Worm (Caenorhabditis elegans) whole organism, L4 larva: ENCODE data around the gene pat-12.

ENCODE experiments used
- D1046.2 ChIP-seq: fragments of 200-800 bp; sonication (Bioruptor generic); IDR thresholded peaks from 2 replicates; pipeline ENCODE4 v1.3.6; 2022; ENCODE audit warnings: missing genetic modification characterization, missing compliant biosample characterization
- F10B5.3 ChIP-seq: sonication (generic microtip); optimal IDR thresholded peaks from 2 replicates; lab custom pipeline; 2016; ENCODE audit warnings: mild to moderate bottlenecking, missing genetic modification characterization, missing compliant biosample characterization
- F37D6.2 ChIP-seq: sonication (generic microtip); optimal IDR thresholded peaks from 2 replicates; lab custom pipeline; 2016; ENCODE audit warnings: mild to moderate bottlenecking, missing genetic modification characterization, missing compliant biosample characterization
- T26A8.4 ChIP-seq: fragments of 200-800 bp; sonication (Bioruptor generic); IDR thresholded peaks from 2 replicates; pipeline ENCODE4 v1.3.6; 2022; ENCODE audit warnings: missing genetic modification characterization, missing compliant biosample characterization
- aha-1 ChIP-seq: fragments of 150-350 bp; peaks from one replicate; lab custom pipeline; 2014; ENCODE audit warnings: missing biosample characterization, missing genetic modification characterization
- aly-2 ChIP-seq: sonication (generic microtip); optimal IDR thresholded peaks from 2 replicates; lab custom pipeline; 2018; ENCODE audit warnings: missing biosample characterization, missing genetic modification characterization
- ama-1 ChIP-seq: fragments of 150-350 bp; optimal IDR thresholded peaks from 2 replicates; lab custom pipeline; 2014; ENCODE audit warnings: inconsistent platforms, mixed read lengths
- ceh-28 ChIP-seq: fragments of 150-350 bp; optimal IDR thresholded peaks from 2 replicates; lab custom pipeline; 2014; ENCODE audit warnings: missing biosample characterization, missing genetic modification reagents, missing genetic modification characterization
- ceh-44 ChIP-seq: fragments of 200-800 bp; sonication (Bioruptor generic); IDR thresholded peaks from 2 replicates; pipeline ENCODE4 v1.3.6; 2022; ENCODE audit warnings: missing genetic modification reagents, missing genetic modification characterization, missing compliant biosample characterization
- ceh-82 ChIP-seq: sonication (generic microtip); optimal IDR thresholded peaks from 2 replicates; lab custom pipeline; 2017; ENCODE audit warnings: missing biosample characterization, missing genetic modification characterization
- ces-1 ChIP-seq: fragments of 150-350 bp; sonication (generic microtip); optimal IDR thresholded peaks from 4 replicates; lab custom pipeline; 2014; ENCODE audit warnings: missing biosample characterization, missing genetic modification reagents, missing genetic modification characterization
- daf-12 ChIP-seq: fragments of 150-350 bp; optimal IDR thresholded peaks from 2 replicates; lab custom pipeline; 2014; ENCODE audit warnings: missing biosample characterization, missing genetic modification reagents, missing genetic modification characterization
- daf-16 ChIP-seq, 3 experiments: sonication (generic microtip); optimal IDR thresholded peaks; 2 replicates each; lab custom pipeline; 2016 to 2017; ENCODE audit warnings: missing genetic modification characterization in 3 of 3, missing genetic modification reagents in 3 of 3, mild to moderate bottlenecking in 2 of 3, missing compliant biosample characterization in 2 of 3, missing biosample characterization in 1 of 3, moderate library complexity in 1 of 3
- dmd-6 ChIP-seq: fragments of 200-800 bp; sonication (Bioruptor generic); IDR thresholded peaks from 2 replicates; pipeline ENCODE4 v1.3.6; 2022; ENCODE audit warnings: missing genetic modification reagents, missing genetic modification characterization, missing compliant biosample characterization
- dmd-8 ChIP-seq: fragments of 200-800 bp; sonication (Bioruptor generic); IDR thresholded peaks from 2 replicates; pipeline ENCODE4 v1.3.6; 2022; ENCODE audit warnings: missing genetic modification characterization, missing compliant biosample characterization
- dmd-9 ChIP-seq: fragments of 200-800 bp; sonication (Bioruptor generic); IDR thresholded peaks from 2 replicates; pipeline ENCODE4 v1.3.6; 2022; ENCODE audit warnings: missing genetic modification reagents, missing genetic modification characterization, missing compliant biosample characterization
- dpl-1 ChIP-seq: fragments of 150-350 bp; optimal IDR thresholded peaks from 2 replicates; lab custom pipeline; 2014; ENCODE audit warnings: missing biosample characterization, missing genetic modification reagents, missing genetic modification characterization
- duxl-1 ChIP-seq: sonication (generic microtip); optimal IDR thresholded peaks from 2 replicates; lab custom pipeline; 2016; ENCODE audit warnings: mild to moderate bottlenecking, missing genetic modification characterization, moderate library complexity, missing compliant biosample characterization; ENCODE audit not compliant: poor library complexity
- egl-43 ChIP-seq: fragments of 200-800 bp; sonication (Bioruptor generic); IDR thresholded peaks from 2 replicates; pipeline ENCODE4 v1.3.6; 2022; ENCODE audit warnings: missing genetic modification reagents, missing genetic modification characterization, missing compliant biosample characterization
- fkh-10 ChIP-seq: fragments of 150-350 bp; optimal IDR thresholded peaks from 2 replicates; lab custom pipeline; 2014; ENCODE audit warnings: missing biosample characterization, missing genetic modification reagents, missing genetic modification characterization
- hlh-30 ChIP-seq: sonication (generic microtip); optimal IDR thresholded peaks from 2 replicates; lab custom pipeline; 2017; ENCODE audit warnings: antibody characterized with exemption, mild to moderate bottlenecking, missing genetic modification characterization, missing compliant biosample characterization; ENCODE audit not compliant: insufficient read depth
- jun-1 ChIP-seq: fragments of 150-350 bp; optimal IDR thresholded peaks from 2 replicates; lab custom pipeline; 2014; ENCODE audit warnings: missing biosample characterization, missing genetic modification reagents, missing genetic modification characterization
- lim-7 ChIP-seq: fragments of 200-800 bp; sonication (Bioruptor generic); IDR thresholded peaks from 2 replicates; pipeline ENCODE4 v1.3.6; 2022; ENCODE audit warnings: missing genetic modification characterization, missing compliant biosample characterization
- lin-15B ChIP-seq: fragments of 150-350 bp; sonication (generic microtip); optimal IDR thresholded peaks from 3 replicates; lab custom pipeline; 2014; ENCODE audit warnings: missing biosample characterization, missing genetic modification characterization
- lin-38 ChIP-seq: fragments of 200-800 bp; sonication (Bioruptor generic); IDR thresholded peaks from 2 replicates; pipeline ENCODE4 v1.3.6; 2022; ENCODE audit warnings: missing genetic modification reagents, missing genetic modification characterization, missing compliant biosample characterization
- lir-3 ChIP-seq: sonication (generic microtip); optimal IDR thresholded peaks from 2 replicates; lab custom pipeline; 2016; ENCODE audit warnings: mild to moderate bottlenecking, missing genetic modification characterization, missing compliant biosample characterization
- lsy-2 ChIP-seq, 2 experiments: fragments of 150-350 bp in 1 of 2; sonication (generic microtip) in 1 of 2; optimal IDR thresholded peaks; 2 replicates each; lab custom pipeline; 2014 to 2017; ENCODE audit warnings: missing biosample characterization in 2 of 2, missing genetic modification characterization in 2 of 2
- madf-5 ChIP-seq, 2 experiments: fragments of 200-800 bp; sonication (Bioruptor generic); IDR thresholded peaks; 2 replicates each; pipeline ENCODE4 v1.3.6; 2022; ENCODE audit warnings: missing compliant biosample characterization in 2 of 2, missing genetic modification characterization in 2 of 2
- mxl-3 ChIP-seq: fragments of 200-800 bp; sonication (Bioruptor generic); optimal IDR thresholded peaks from 2 replicates; lab custom pipeline; 2018; ENCODE audit warnings: mild to moderate bottlenecking, missing genetic modification characterization, missing compliant biosample characterization
- nhr-102 ChIP-seq: sonication (generic microtip); optimal IDR thresholded peaks from 2 replicates; lab custom pipeline; 2016; ENCODE audit warnings: mild to moderate bottlenecking, missing genetic modification characterization, moderate library complexity, missing compliant biosample characterization
- nhr-111 ChIP-seq: fragments of 200-800 bp; sonication (Bioruptor generic); optimal IDR thresholded peaks from 2 replicates; lab custom pipeline; 2018; ENCODE audit warnings: mild to moderate bottlenecking, missing genetic modification characterization, missing compliant biosample characterization
- nhr-41 ChIP-seq: fragments of 200-800 bp; sonication (Bioruptor generic); IDR thresholded peaks from 2 replicates; pipeline ENCODE4 v1.3.6; 2022; ENCODE audit warnings: missing genetic modification reagents, missing genetic modification characterization, missing compliant biosample characterization
- nhr-42 ChIP-seq: fragments of 200-800 bp; sonication (Bioruptor generic); IDR thresholded peaks from 2 replicates; pipeline ENCODE4 v1.3.6; 2022; ENCODE audit warnings: missing genetic modification characterization, missing compliant biosample characterization
- nhr-6 ChIP-seq: fragments of 150-350 bp; optimal IDR thresholded peaks from 2 replicates; lab custom pipeline; 2014; ENCODE audit warnings: missing biosample characterization, missing genetic modification characterization
- rbr-2 ChIP-seq: sonication (generic microtip); optimal IDR thresholded peaks from 2 replicates; lab custom pipeline; 2016; ENCODE audit warnings: missing genotype, missing genetic modification characterization, missing compliant biosample characterization
- set-16 ChIP-seq: fragments of 200-800 bp; sonication (Bioruptor generic); IDR thresholded peaks from 2 replicates; pipeline ENCODE4 v1.3.6; 2022; ENCODE audit warnings: missing genetic modification reagents, missing genetic modification characterization, missing compliant biosample characterization
- snpc-1.2 ChIP-seq: fragments of 200-800 bp; sonication (Bioruptor generic); IDR thresholded peaks from 2 replicates; pipeline ENCODE4 v1.3.6; 2022; ENCODE audit warnings: missing genetic modification reagents, missing genetic modification characterization, missing compliant biosample characterization
- unc-39 ChIP-seq: sonication (generic microtip); optimal IDR thresholded peaks from 2 replicates; lab custom pipeline; 2017; ENCODE audit warnings: missing biosample characterization, missing genetic modification characterization
- unc-62 ChIP-seq, 3 experiments: fragments of 150-350 bp in 1 of 3; sonication (generic microtip); optimal IDR thresholded peaks in 2 of 3; peaks in 1 of 3; 1 replicate in 1 of 3; 2 replicates in 2 of 3; lab custom pipeline; 2014 to 2017; ENCODE audit warnings: missing biosample characterization in 3 of 3, missing genetic modification characterization in 3 of 3, missing genetic modification reagents in 3 of 3, missing genotype in 1 of 3
- vab-7 ChIP-seq: fragments of 200-800 bp; sonication (Bioruptor generic); IDR thresholded peaks from 2 replicates; pipeline ENCODE4 v1.3.6; 2022; ENCODE audit warnings: missing genetic modification reagents, missing genetic modification characterization, missing compliant biosample characterization
- zip-2 ChIP-seq: fragments of 150-350 bp; optimal IDR thresholded peaks from 2 replicates; lab custom pipeline; 2014; ENCODE audit warnings: missing biosample characterization, missing genetic modification characterization
- ztf-7 ChIP-seq: fragments of 150-350 bp; optimal IDR thresholded peaks from 2 replicates; lab custom pipeline; 2014; ENCODE audit warnings: missing biosample characterization, missing genetic modification characterization

pat-12 gene

ce11 chrIII:752326-752725 is at the start of gene pat-12:
Gene pat-12, minus strand, starts transcription at chrIII:752426.
- TF ChIP-seq snpc-1.2 (GFP tag; lab: Robert Waterston, UW) (no peak), dmd-6 (GFP tag; lab: Robert Waterston, UW) (no peak), T26A8.4 (no peak), nhr-102 (tag; lab: Kevin White, UChicago) (no peak), ztf-7 (no peak), daf-12 (tag; lab: Kevin White, UChicago) (no peak), set-16 (no peak), nhr-42 (GFP tag; lab: Robert Waterston, UW) (no peak), ceh-82 (no peak), lim-7 (no peak)

- TF ChIP-seq daf-12 (tag; lab: Kevin White, UChicago), result no peak
- TF ChIP-seq unc-62 (GFP tag; optimal IDR thresholded peaks at IDR 0.05 in 1 of 2; lab: Kevin White, UChicago), result peak in 1 of 2 experiments; percentile 55
- no peak for TF ChIP-seq unc-62 (tag; optimal IDR thresholded peaks at IDR 0.05; lab: Kevin White, UChicago)
These were observed 45.3 kb upstream of the pat-12 start for ce11 chrIII:797507-797906.

- TF ChIP-seq ceh-44 (GFP tag; lab: Robert Waterston, UW), result no peak
- TF ChIP-seq unc-62 (GFP tag; optimal IDR thresholded peaks at IDR 0.05 in 1 of 2; lab: Kevin White, UChicago), result peak in 1 of 2 experiments; percentile 65
- no peak for TF ChIP-seq unc-62 (tag; optimal IDR thresholded peaks at IDR 0.05; lab: Kevin White, UChicago)
- TF ChIP-seq madf-5 (GFP tag; IDR thresholded peaks at IDR 0.05; lab: Robert Waterston, UW), result 0 out of 4 replicates have a peak, but pooled peaks of 1 of the 2 experiments have one; percentile 3
- no peak for TF ChIP-seq dmd-9
- TF ChIP-seq egl-43 (GFP tag; lab: Robert Waterston, UW), result 0 out of 2 replicates have a peak, but pooled peaks have one; percentile 15
- TF ChIP-seq aly-2 (tag; lab: Kevin White, UChicago), result no peak
- TF ChIP-seq lin-38 (GFP tag; lab: Robert Waterston, UW), result peak; percentile 55
- no peak for TF ChIP-seq unc-39
- no peak for TF ChIP-seq F10B5.3 (tag; lab: Kevin White, UChicago)
- no peak for TF ChIP-seq nhr-111 (GFP tag; lab: Kevin White, UChicago)
- peak; percentile 43 for TF ChIP-seq ama-1
- TF ChIP-seq D1046.2 (GFP tag; lab: Robert Waterston, UW), result 0 out of 2 replicates have a peak, but pooled peaks have one; percentile 52
These were observed 42.9 kb upstream of the pat-12 start, which contains the start of gene trpp-11 for ce11 chrIII:794984-795596. Gene trpp-11, plus strand, starts transcription at chrIII:795136.

ce11 chrIII:794000-794399 is 41.8 kb upstream of the pat-12 start, which contains the start of gene rps-29:
Gene rps-29, plus strand, starts transcription at chrIII:794300.
- TF ChIP-seq jun-1 (tag; lab: Kevin White, UChicago) (no peak), lir-3 (tag; lab: Kevin White, UChicago) (no peak), dmd-9 (no peak), mxl-3 (no peak), dmd-8 (GFP tag; lab: Robert Waterston, UW) (no peak), ceh-28 (tag; lab: Kevin White, UChicago) (peak; percentile 15), nhr-42 (GFP tag; lab: Robert Waterston, UW) (no peak), aha-1 (tag; lab: Kevin White, UChicago) (peak; percentile 1), ces-1 (GFP tag; lab: Kevin White, UChicago) (no peak), hlh-30 (tag; lab: Kevin White, UChicago) (no peak)

ce11 chrIII:793595-793994 is 41.4 kb upstream of the pat-12 start, which contains the start of gene snt-2:
Gene snt-2, minus strand, starts transcription at chrIII:793733.
- TF ChIP-seq F37D6.2 (tag; lab: Kevin White, UChicago) (peak; percentile 38), egl-43 (GFP tag; lab: Robert Waterston, UW) (0 out of 2 replicates have a peak, but pooled peaks have one; percentile 20), nhr-41 (no peak), zip-2 (peak; percentile 7), vab-7 (GFP tag; lab: Robert Waterston, UW) (no peak), lsy-2 (tag; optimal IDR thresholded peaks at IDR 0.05; lab: Kevin White, UChicago) (peak; percentile 94 to 99), dpl-1 (GFP tag; lab: Kevin White, UChicago) (peak; percentile 81), nhr-6 (tag; lab: Kevin White, UChicago) (peak; percentile 71), T26A8.4 (peak; percentile 58), daf-16 (GFP tag; optimal IDR thresholded peaks at IDR 0.05; lab: Kevin White, UChicago) (no peak), daf-16 (tag; optimal IDR thresholded peaks at IDR 0.05; lab: Kevin White, UChicago) (peak; percentile 29), aha-1 (tag; lab: Kevin White, UChicago) (peak; percentile 99), duxl-1 (peak; percentile 42), dmd-9 (peak; percentile 46; the same call in 1 of the 2 replicates), fkh-10 (GFP tag; lab: Kevin White, UChicago) (peak; percentile 69), rbr-2 (tag; lab: Kevin White, UChicago) (peak; percentile 78), D1046.2 (GFP tag; lab: Robert Waterston, UW) (peak; percentile 100), hlh-30 (tag; lab: Kevin White, UChicago) (peak; percentile 87), lin-15B (peak; percentile 14)
